Worm (Caenorhabditis elegans): ENCODE results near the gene ral-1.
A peak's percentile ranks its signal among the peaks of the same experiment; 100 is the strongest.

ral-1 gene

DNA sequence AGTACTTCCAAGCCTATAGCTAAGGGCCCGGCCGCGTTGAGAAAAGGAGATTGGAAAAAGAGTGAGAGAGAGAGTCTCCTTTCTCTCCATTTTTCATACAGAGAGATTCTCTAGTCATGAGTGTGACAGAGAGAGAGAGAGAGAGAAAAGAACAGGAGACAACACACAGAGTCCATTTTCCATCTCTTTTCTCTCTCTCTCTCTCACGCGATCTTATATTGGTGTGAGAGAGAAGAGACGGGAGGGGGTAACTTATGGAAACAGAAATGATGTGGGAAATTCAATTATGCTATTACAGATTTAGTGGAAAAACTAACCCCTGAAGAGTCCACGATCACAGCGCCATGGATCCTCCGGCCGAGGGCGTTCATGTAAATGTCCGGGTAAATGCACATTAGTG, 38.0 kb upstream of the ral-1 start:
- peak; percentile 35 for TF ChIP-seq blmp-1 (tag; optimal IDR thresholded peaks at IDR 0.05; ENCODE audit: insufficient read depth)
- no peak for TF ChIP-seq nhr-11 (tag; optimal IDR thresholded peaks at IDR 0.05)
- TF ChIP-seq lin-13 (GFP tag; optimal IDR thresholded peaks at IDR 0.05) = peak; percentile 27
- no peak for TF ChIP-seq dmd-4 (tag; optimal IDR thresholded peaks at IDR 0.05)
- no peak for TF ChIP-seq ceh-82 (tag; optimal IDR thresholded peaks at IDR 0.05)
- TF ChIP-seq elt-3 (tag; optimal IDR thresholded peaks at IDR 0.05) = no peak
- TF ChIP-seq sem-4 (tag; optimal IDR thresholded peaks at IDR 0.05) = no peak
- TF ChIP-seq lin-39 (tag; optimal IDR thresholded peaks at IDR 0.05) = no peak
- TF ChIP-seq zag-1 (tag; optimal IDR thresholded peaks at IDR 0.05) = no peak
- TF ChIP-seq mdl-1 (tag; optimal IDR thresholded peaks at IDR 0.05) = no peak
- no peak for TF ChIP-seq skn-1 (tag; optimal IDR thresholded peaks at IDR 0.05)
- TF ChIP-seq sma-3 (GFP tag; optimal IDR thresholded peaks at IDR 0.05) = peak; percentile 0
- no peak for TF ChIP-seq snpc-4 (tag; optimal IDR thresholded peaks at IDR 0.05)
- TF ChIP-seq lsy-2 (tag; optimal IDR thresholded peaks at IDR 0.05) = peak in 1 of 2 experiments; percentile 61
- peak; percentile 84 for TF ChIP-seq nhr-129 (tag; optimal IDR thresholded peaks at IDR 0.05)
- no peak for TF ChIP-seq nhr-6 (tag; optimal IDR thresholded peaks at IDR 0.05)
- peak; percentile 27 for TF ChIP-seq F13H6.1 (tag; optimal IDR thresholded peaks at IDR 0.05)
- no peak for TF ChIP-seq Y55F3AM.14 (GFP tag; optimal IDR thresholded peaks at IDR 0.05)
- TF ChIP-seq C34F6.9 (tag; optimal IDR thresholded peaks at IDR 0.05) = peak; percentile 70
- TF ChIP-seq unc-55 (GFP tag; optimal IDR thresholded peaks at IDR 0.05) = peak; percentile 65
- TF ChIP-seq fos-1 (tag; optimal IDR thresholded peaks at IDR 0.05) = peak; percentile 9
- no peak for TF ChIP-seq alr-1 (tag; optimal IDR thresholded peaks at IDR 0.05)
- TF ChIP-seq ztf-11 (tag; optimal IDR thresholded peaks at IDR 0.05) = no peak
- peak; percentile 31 for TF ChIP-seq crh-2 (tag; optimal IDR thresholded peaks at IDR 0.05)
- no peak for TF ChIP-seq ztf-1 (GFP tag; conservative IDR thresholded peaks at IDR 0.05)
- no peak for TF ChIP-seq unc-39 (tag; optimal IDR thresholded peaks at IDR 0.05)
- TF ChIP-seq mab-5 (tag; optimal IDR thresholded peaks at IDR 0.05) = no peak
- TF ChIP-seq mbf-1 (tag; optimal IDR thresholded peaks at IDR 0.05) = no peak
- no peak for TF ChIP-seq peb-1 (tag; optimal IDR thresholded peaks at IDR 0.05)
- no peak for TF ChIP-seq nhr-23 (tag; optimal IDR thresholded peaks at IDR 0.05)
- TF ChIP-seq nhr-10 (tag; optimal IDR thresholded peaks at IDR 0.05) = no peak
- TF ChIP-seq egl-27 (tag; optimal IDR thresholded peaks at IDR 0.05) = no peak
- TF ChIP-seq sma-9 (GFP tag; optimal IDR thresholded peaks at IDR 0.05) = peak; percentile 46
- no peak for TF ChIP-seq sma-9 (tag; optimal IDR thresholded peaks at IDR 0.05)
- no peak for TF ChIP-seq ama-1 (optimal IDR thresholded peaks at IDR 0.05)
- peak; percentile 53 for TF ChIP-seq nhr-25 (tag; optimal IDR thresholded peaks at IDR 0.05)
- no peak for TF ChIP-seq gmeb-1 (tag; optimal IDR thresholded peaks at IDR 0.05)
- TF ChIP-seq aly-2 (tag; optimal IDR thresholded peaks at IDR 0.05) = no peak
- no peak for TF ChIP-seq elt-1 (tag; optimal IDR thresholded peaks at IDR 0.05)
- no peak for TF ChIP-seq nhr-237 (tag; optimal IDR thresholded peaks at IDR 0.05)
- no peak for TF ChIP-seq ceh-16 (tag; optimal IDR thresholded peaks at IDR 0.05)
- no peak for TF ChIP-seq nhr-12 (tag; optimal IDR thresholded peaks at IDR 0.05)

DNA sequence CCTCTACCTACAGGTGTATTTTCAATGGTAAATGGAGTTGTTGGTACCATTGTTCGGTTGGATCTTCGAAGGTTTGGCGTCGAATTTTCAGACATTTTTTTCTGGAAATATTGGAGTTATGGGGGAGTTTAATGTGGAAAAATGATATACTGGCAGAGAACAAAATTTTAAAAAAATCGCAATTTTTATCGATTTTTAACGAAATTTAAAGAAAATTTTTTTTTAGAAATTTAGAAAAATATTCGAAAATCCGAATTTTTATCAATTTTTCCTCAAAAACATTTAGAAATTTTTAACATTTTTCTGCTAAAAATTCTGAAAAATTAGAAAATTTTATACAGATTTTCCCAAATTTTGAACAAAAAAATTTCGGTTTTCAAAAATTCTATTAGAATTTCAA, 32.5 kb upstream of the ral-1 start, which contains the start of gene Y53G8AM.8:
Gene Y53G8AM.8 (minus strand): TSS at position 101 of the 400 bp plus-strand sequence.
- TF ChIP-seq lin-39 (tag; optimal IDR thresholded peaks at IDR 0.05) (no peak), nhr-77 (tag; optimal IDR thresholded peaks at IDR 0.05) (no peak), dmd-4 (tag; optimal IDR thresholded peaks at IDR 0.05) (no peak), nhr-129 (tag; optimal IDR thresholded peaks at IDR 0.05) (no peak), ceh-82 (tag; optimal IDR thresholded peaks at IDR 0.05) (no peak)

DNA sequence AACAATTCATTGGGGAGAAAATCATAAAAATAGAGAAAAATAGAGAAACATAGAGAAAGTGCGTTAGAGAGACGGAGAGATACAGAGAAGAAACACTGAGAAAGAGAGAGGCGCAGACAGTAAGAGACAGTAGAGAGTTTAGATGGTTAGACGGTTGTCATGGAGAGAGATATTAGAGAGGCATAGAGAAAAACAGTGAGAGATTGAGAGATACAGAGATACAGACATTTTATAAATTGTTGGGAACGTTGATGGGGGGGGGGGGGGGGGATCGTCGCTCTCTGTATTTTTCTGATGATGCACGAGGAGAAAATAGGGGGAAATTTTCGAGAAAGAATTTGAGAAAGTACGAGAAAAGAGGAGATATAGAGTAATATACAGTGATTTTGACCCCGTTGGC, 31.8 kb upstream of the ral-1 start:
- TF ChIP-seq mab-5 (tag; optimal IDR thresholded peaks at IDR 0.05) = peak; percentile 65
- peak; percentile 94 for TF ChIP-seq sma-9 (GFP tag; optimal IDR thresholded peaks at IDR 0.05)
- TF ChIP-seq sma-9 (tag; optimal IDR thresholded peaks at IDR 0.05) = no peak
- TF ChIP-seq peb-1 (tag; optimal IDR thresholded peaks at IDR 0.05) = no peak
- TF ChIP-seq unc-62 (GFP tag; optimal IDR thresholded peaks at IDR 0.05) = no peak
- TF ChIP-seq lin-11 (tag; optimal IDR thresholded peaks at IDR 0.05) = no peak
- peak; percentile 6 for TF ChIP-seq snpc-4 (tag; optimal IDR thresholded peaks at IDR 0.05)
- TF ChIP-seq nhr-6 (tag; optimal IDR thresholded peaks at IDR 0.05) = peak; percentile 76
- peak; percentile 76 for TF ChIP-seq lin-13 (GFP tag; optimal IDR thresholded peaks at IDR 0.05)
- no peak for TF ChIP-seq Y55F3AM.14 (GFP tag; optimal IDR thresholded peaks at IDR 0.05)
- TF ChIP-seq ama-1 (optimal IDR thresholded peaks at IDR 0.05) = no peak
- TF ChIP-seq nhr-12 (tag; optimal IDR thresholded peaks at IDR 0.05) = no peak
- TF ChIP-seq nhr-21 (tag; optimal IDR thresholded peaks at IDR 0.05) = peak; percentile 58
- TF ChIP-seq unc-39 (tag; optimal IDR thresholded peaks at IDR 0.05) = no peak
- no peak for TF ChIP-seq nhr-11 (tag; optimal IDR thresholded peaks at IDR 0.05)
- no peak for TF ChIP-seq zag-1 (tag; optimal IDR thresholded peaks at IDR 0.05)
- TF ChIP-seq nhr-25 (tag; optimal IDR thresholded peaks at IDR 0.05) = peak; percentile 94
- peak; percentile 92 for TF ChIP-seq C34F6.9 (tag; optimal IDR thresholded peaks at IDR 0.05)
- TF ChIP-seq aly-2 (tag; optimal IDR thresholded peaks at IDR 0.05) = no peak
- no peak for TF ChIP-seq nhr-23 (tag; optimal IDR thresholded peaks at IDR 0.05)
- TF ChIP-seq skn-1 (tag; optimal IDR thresholded peaks at IDR 0.05) = no peak
- no peak for TF ChIP-seq nhr-129 (tag; optimal IDR thresholded peaks at IDR 0.05)
- TF ChIP-seq nhr-237 (tag; optimal IDR thresholded peaks at IDR 0.05) = peak; percentile 50
- TF ChIP-seq ztf-1 (GFP tag; conservative IDR thresholded peaks at IDR 0.05) = no peak
- TF ChIP-seq elt-1 (tag; optimal IDR thresholded peaks at IDR 0.05) = no peak
- peak; percentile 69 for TF ChIP-seq crh-2 (tag; optimal IDR thresholded peaks at IDR 0.05)
- no peak for TF ChIP-seq alr-1 (tag; optimal IDR thresholded peaks at IDR 0.05)
- TF ChIP-seq nhr-10 (tag; optimal IDR thresholded peaks at IDR 0.05) = no peak
- TF ChIP-seq elt-3 (tag; optimal IDR thresholded peaks at IDR 0.05) = no peak
- TF ChIP-seq nhr-77 (tag; optimal IDR thresholded peaks at IDR 0.05) = no peak
- peak; percentile 47 for TF ChIP-seq fos-1 (tag; optimal IDR thresholded peaks at IDR 0.05)
- TF ChIP-seq ceh-82 (tag; optimal IDR thresholded peaks at IDR 0.05) = no peak
- peak; percentile 42 for TF ChIP-seq egl-27 (tag; optimal IDR thresholded peaks at IDR 0.05)
- peak; percentile 83 for TF ChIP-seq sem-4 (tag; optimal IDR thresholded peaks at IDR 0.05)
- peak; percentile 55 for TF ChIP-seq ztf-4 (tag; optimal IDR thresholded peaks at IDR 0.05)

All from whole organism, L2 larva.